Fruit fly (Drosophila melanogaster) whole organism, pupa: ENCODE data around the gene CG13694.

Experiments used
- CG15710 ChIP-seq: fragments of 200-800 bp; sonication (Bioruptor generic); optimal IDR thresholded peaks from 2 replicates; lab custom pipeline; 2018; ENCODE audit warnings: missing biosample characterization, mild to moderate bottlenecking, missing genetic modification characterization, moderate library complexity
- CG34367 ChIP-seq: fragments of 200-800 bp; sonication (Bioruptor generic); optimal IDR thresholded peaks from 2 replicates; lab custom pipeline; 2018; ENCODE audit warnings: missing biosample characterization, mild to moderate bottlenecking, missing genetic modification characterization
- CG9948 ChIP-seq: fragments of 200-800 bp; sonication (Bioruptor generic); optimal IDR thresholded peaks from 2 replicates; lab custom pipeline; 2018; ENCODE audit warnings: missing biosample characterization, mild to moderate bottlenecking, missing genetic modification characterization, moderate library complexity
- EcR ChIP-seq: fragments of 200-800 bp; sonication (Bioruptor generic); optimal IDR thresholded peaks from 3 replicates; lab custom pipeline; 2019; ENCODE audit warnings: missing biosample characterization, missing genetic modification characterization, mild to moderate bottlenecking, moderate library complexity, missing genetic modification reagents
- fd96Ca ChIP-seq: fragments of 200-800 bp; sonication (Bioruptor generic); IDR thresholded peaks from 3 replicates; pipeline ENCODE4 v1.3.6; 2022; ENCODE audit warnings: missing biosample characterization, missing genetic modification characterization
- gl ChIP-seq: fragments of 200-800 bp; sonication (Bioruptor generic); optimal IDR thresholded peaks from 2 replicates; lab custom pipeline; 2018; ENCODE audit warnings: missing biosample characterization, mild to moderate bottlenecking, missing genetic modification characterization
- rn ChIP-seq: fragments of 200-800 bp; sonication (Bioruptor generic); IDR thresholded peaks from 2 replicates; pipeline ENCODE4 v1.3.6; 2022; ENCODE audit warnings: missing biosample characterization, missing genetic modification characterization

DNA sequence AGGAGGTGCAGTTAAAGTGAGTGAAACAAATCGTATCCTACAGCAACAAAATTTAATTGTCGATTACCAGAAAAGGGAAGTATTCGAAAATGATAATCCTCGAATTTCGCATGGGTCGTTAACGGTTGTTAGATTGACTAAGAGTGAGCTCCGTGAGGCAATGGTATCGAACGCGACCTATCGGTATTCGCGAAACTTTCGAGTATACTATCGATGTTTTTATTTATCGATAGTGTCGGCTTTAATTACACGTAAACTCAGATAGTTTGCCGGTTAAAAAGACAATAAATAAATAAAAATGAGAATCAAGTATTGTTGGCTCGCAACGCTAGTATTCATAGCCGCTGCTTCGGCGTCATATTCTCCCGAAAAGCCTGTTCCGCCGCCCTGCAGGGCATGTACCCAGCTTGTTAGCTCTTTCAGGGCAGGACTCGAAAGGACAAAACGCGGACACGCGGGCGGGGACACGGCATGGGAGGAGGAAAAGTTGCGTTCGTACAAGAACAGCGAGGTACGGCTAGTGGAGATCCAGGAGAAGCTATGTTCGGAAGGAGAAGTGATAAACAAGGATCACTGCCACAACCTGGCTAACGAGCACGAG, 14.0 kb downstream of the CG13694 start, which contains the start of gene Creld:
- TF ChIP-seq gl (tag; lab: Kevin White, UChicago) (no peak), fd96Ca (GFP tag; lab: Robert Waterston, UW) (no peak), EcR (GFP tag; lab: Kevin White, UChicago) (no peak), rn (GFP tag; lab: Robert Waterston, UW) (no peak), CG34367 (tag; lab: Kevin White, UChicago) (no peak), CG9948 (tag; lab: Kevin White, UChicago) (no peak), CG15710 (no peak)
